Fruit fly (Drosophila melanogaster): Measurements from ENCODE around the gene Tsp39D.
A peak's percentile ranks its signal among the peaks of the same experiment; 100 is the strongest.

Tsp39D gene

DNA sequence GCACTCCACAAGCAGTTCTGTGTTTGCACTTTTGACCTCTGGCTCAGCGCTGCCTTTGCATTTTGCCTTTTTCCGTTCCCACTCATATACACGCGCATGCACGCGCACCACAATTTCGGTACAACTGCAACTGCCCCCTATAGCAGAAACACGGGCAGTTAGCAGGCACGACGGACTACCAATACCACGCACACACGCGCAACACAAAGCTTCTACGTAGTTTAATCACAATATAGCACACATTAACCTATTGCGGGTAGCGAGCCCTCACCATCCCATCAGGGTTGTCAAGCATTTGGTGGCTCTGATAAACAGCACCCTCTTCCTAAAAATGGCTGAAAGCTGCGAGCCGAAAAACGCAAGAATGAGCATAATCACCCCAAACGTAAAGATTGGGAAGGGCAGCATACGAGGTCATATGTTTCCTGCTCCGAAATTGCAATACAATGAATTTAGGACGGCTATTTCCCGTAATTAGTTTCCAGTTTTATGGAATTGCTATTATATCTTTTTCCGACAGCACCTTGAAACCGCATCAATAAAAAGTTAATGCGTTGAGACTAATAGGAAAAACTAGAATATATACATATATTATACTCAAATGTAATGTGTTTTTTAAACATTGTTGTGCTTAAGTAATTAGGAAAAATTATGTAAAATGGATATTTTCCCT, 34.5 kb upstream of the Tsp39D start, which contains the start of gene Mondo (continued):
- TF ChIP-seq jing (GFP tag; optimal IDR thresholded peaks at IDR 0.05), result no peak
- TF ChIP-seq CG10147 (GFP tag; optimal IDR thresholded peaks at IDR 0.05), result no peak
- peak; percentile 60 for TF ChIP-seq CG9817 (tag; optimal IDR thresholded peaks at IDR 0.05)
- no peak for TF ChIP-seq gcm (GFP tag; optimal IDR thresholded peaks at IDR 0.05)
- TF ChIP-seq CG7271 (tag; optimal IDR thresholded peaks at IDR 0.05), result no peak
- peak; percentile 72 for TF ChIP-seq abd-A (tag; optimal IDR thresholded peaks at IDR 0.05)
- no peak for TF ChIP-seq fd3F (GFP tag; optimal IDR thresholded peaks at IDR 0.05)
- TF ChIP-seq chif (GFP tag; optimal IDR thresholded peaks at IDR 0.05), result no peak
- TF ChIP-seq CG3065 (GFP tag; optimal IDR thresholded peaks at IDR 0.05), result no peak
- no peak for TF ChIP-seq CG2116 (GFP tag; optimal IDR thresholded peaks at IDR 0.05)
- TF ChIP-seq Hand (GFP tag; optimal IDR thresholded peaks at IDR 0.05), result no peak
- TF ChIP-seq Taf1 (GFP tag; IDR thresholded peaks at IDR 0.05), result no peak
- TF ChIP-seq CG15073 (GFP tag; optimal IDR thresholded peaks at IDR 0.05), result no peak
- TF ChIP-seq gem (tag; optimal IDR thresholded peaks at IDR 0.05), result peak; percentile 65
- TF ChIP-seq Mes4 (GFP tag; optimal IDR thresholded peaks at IDR 0.05), result no peak
- TF ChIP-seq Deaf1 (tag; optimal IDR thresholded peaks at IDR 0.05), result no peak
- TF ChIP-seq Bgb (GFP tag; IDR thresholded peaks at IDR 0.05; ENCODE audit: partially characterized antibody), result peak; percentile 30; the same call in 1 of the 2 replicates
- no peak for TF ChIP-seq sqz (GFP tag; optimal IDR thresholded peaks at IDR 0.05)
- no peak for TF ChIP-seq wdn (GFP tag; IDR thresholded peaks at IDR 0.05)
- no peak; the same call in 1 of the 2 replicates for TF ChIP-seq E2f1 (GFP tag; IDR thresholded peaks at IDR 0.05)
- peak in 1 of 2 experiments; percentile 100 for TF ChIP-seq Hr78 (GFP tag; optimal IDR thresholded peaks at IDR 0.05)
- no peak for TF ChIP-seq CG10431 (GFP tag; optimal IDR thresholded peaks at IDR 0.05)
- no peak for TF ChIP-seq Pdp1 (GFP tag; optimal IDR thresholded peaks at IDR 0.05)
- no peak for TF ChIP-seq ab (GFP tag; optimal IDR thresholded peaks at IDR 0.05)
- TF ChIP-seq Hmr (GFP tag; optimal IDR thresholded peaks at IDR 0.05), result peak; percentile 2
- TF ChIP-seq CG8765 (GFP tag; IDR thresholded peaks at IDR 0.05), result no peak
- TF ChIP-seq CG10959 (GFP tag; IDR thresholded peaks at IDR 0.05), result no peak
- no peak for TF ChIP-seq CG5953 (GFP tag; IDR thresholded peaks at IDR 0.05)
- peak; percentile 53 for TF ChIP-seq zen (tag; optimal IDR thresholded peaks at IDR 0.05)
- TF ChIP-seq CG4730 (GFP tag; IDR thresholded peaks at IDR 0.05), result 0 out of 2 replicates have a peak, but pooled peaks have one; percentile 13
- TF ChIP-seq btn (GFP tag; optimal IDR thresholded peaks at IDR 0.05), result no peak
- no peak for TF ChIP-seq CG6813 (GFP tag; optimal IDR thresholded peaks at IDR 0.05)
- 0 out of 2 replicates have a peak, but pooled peaks have one; percentile 25 for TF ChIP-seq CG42726 (GFP tag; IDR thresholded peaks at IDR 0.05; ENCODE audit: partially characterized antibody)
- TF ChIP-seq CG12769 (tag; optimal IDR thresholded peaks at IDR 0.05), result peak; percentile 61
- no peak for TF ChIP-seq lbe (GFP tag; optimal IDR thresholded peaks at IDR 0.05)
- no peak for TF ChIP-seq org-1 (GFP tag; optimal IDR thresholded peaks at IDR 0.05)
- TF ChIP-seq sob (GFP tag; IDR thresholded peaks at IDR 0.05), result peak; percentile 64
- TF ChIP-seq Lhr (GFP tag; optimal IDR thresholded peaks at IDR 0.05), result peak; percentile 39
- TF ChIP-seq CG4328 (GFP tag; optimal IDR thresholded peaks at IDR 0.05), result peak; percentile 9
- no peak for TF ChIP-seq croc (GFP tag; conservative IDR thresholded peaks at IDR 0.05)
- no peak for TF ChIP-seq grn (GFP tag; optimal IDR thresholded peaks at IDR 0.05)
- no peak for TF ChIP-seq gcm2 (GFP tag; optimal IDR thresholded peaks at IDR 0.05)
- TF ChIP-seq CG2120 (GFP tag; optimal IDR thresholded peaks at IDR 0.05), result peak; percentile 50
- TF ChIP-seq CG15514 (GFP tag; optimal IDR thresholded peaks at IDR 0.05), result peak; percentile 42
- TF ChIP-seq CG11560 (tag; IDR thresholded peaks at IDR 0.05), result no peak
- TF ChIP-seq tx (GFP tag; optimal IDR thresholded peaks at IDR 0.05), result no peak
- TF ChIP-seq NC2α (GFP tag; optimal IDR thresholded peaks at IDR 0.05), result no peak
- no peak for TF ChIP-seq Scr (GFP tag; IDR thresholded peaks at IDR 0.05; ENCODE audit: partially characterized antibody)
- TF ChIP-seq Sry-δ (GFP tag; optimal IDR thresholded peaks at IDR 0.05), result no peak
- no peak for TF ChIP-seq CTCF (GFP tag; optimal IDR thresholded peaks at IDR 0.05)

Data from whole organism, embryonic.